Fruit fly (Drosophila melanogaster) whole organism, embryonic: ENCODE results near the gene CG42810.

Experiments used
- Adf1 ChIP-seq: fragments of 200-800 bp; sonication (Bioruptor generic); IDR thresholded peaks from 2 replicates; pipeline ENCODE4 v1.3.6; 2022; ENCODE audit warnings: missing biosample characterization, missing genetic modification characterization
- CG11247 ChIP-seq: fragments of 200-800 bp; sonication (Bioruptor generic); IDR thresholded peaks from 2 replicates; pipeline ENCODE4 v1.3.6; 2022; ENCODE audit warnings: missing biosample characterization, missing genetic modification characterization
- CG11504 ChIP-seq: fragments of 200-800 bp; sonication (Bioruptor generic); optimal IDR thresholded peaks from 3 replicates; lab custom pipeline; 2019; ENCODE audit warnings: missing biosample characterization, mild to moderate bottlenecking, missing genetic modification characterization, moderate library complexity
- CG12071 ChIP-seq: fragments of 200-800 bp; sonication (Bioruptor generic); optimal IDR thresholded peaks from 3 replicates; lab custom pipeline; 2018; ENCODE audit warnings: missing biosample characterization, mild to moderate bottlenecking, missing genetic modification characterization
- CG15514 ChIP-seq: fragments of 200-800 bp; sonication (Bioruptor generic); optimal IDR thresholded peaks from 3 replicates; lab custom pipeline; 2017; ENCODE audit warnings: missing biosample characterization, missing genetic modification characterization, mild to moderate bottlenecking, moderate library complexity, missing genetic modification reagents
- CG17361 ChIP-seq: fragments of 200-800 bp; sonication (Bioruptor generic); IDR thresholded peaks from 3 replicates; pipeline ENCODE4 v1.3.6; 2022; ENCODE audit warnings: missing biosample characterization, missing genetic modification characterization
- CG1832 ChIP-seq: fragments of 200-800 bp; sonication (Bioruptor generic); optimal IDR thresholded peaks from 2 replicates; lab custom pipeline; 2017; ENCODE audit warnings: missing biosample characterization, mild to moderate bottlenecking, missing genetic modification characterization, inconsistent platforms
- CG18599 ChIP-seq: fragments of 200-800 bp; sonication (Bioruptor generic); optimal IDR thresholded peaks from 3 replicates; lab custom pipeline; 2017; ENCODE audit warnings: missing biosample characterization, missing genetic modification characterization, mild to moderate bottlenecking, moderate library complexity, missing genetic modification reagents
- CG18619 ChIP-seq: fragments of 200-800 bp; sonication (Bioruptor generic); optimal IDR thresholded peaks from 3 replicates; lab custom pipeline; 2017; ENCODE audit warnings: missing biosample characterization, mild to moderate bottlenecking, missing genetic modification characterization
- CG4328 ChIP-seq: fragments of 200-800 bp; sonication (Bioruptor generic); optimal IDR thresholded peaks from 3 replicates; lab custom pipeline; 2017; ENCODE audit warnings: missing biosample characterization, missing genetic modification reagents, missing genetic modification characterization
- CG4404 ChIP-seq: fragments of 200-800 bp; sonication (Bioruptor generic); IDR thresholded peaks from 2 replicates; pipeline ENCODE4 v1.3.6; 2022; ENCODE audit warnings: missing biosample characterization, missing genetic modification characterization
- CG6689 ChIP-seq: fragments of 200-800 bp; sonication (Bioruptor generic); IDR thresholded peaks from 2 replicates; pipeline ENCODE4 v1.3.6; 2022; ENCODE audit warnings: missing biosample characterization, missing genetic modification characterization
- CG7357 ChIP-seq: fragments of 200-800 bp; sonication (Bioruptor generic); IDR thresholded peaks from 3 replicates; pipeline ENCODE4 v1.3.6; 2022; ENCODE audit warnings: missing biosample characterization, missing genetic modification characterization
- CG7745 ChIP-seq: fragments of 200-800 bp; sonication (Bioruptor generic); optimal IDR thresholded peaks from 2 replicates; lab custom pipeline; 2018; ENCODE audit warnings: missing biosample characterization, mild to moderate bottlenecking, missing genetic modification characterization, moderate library complexity
- CG8765 ChIP-seq: fragments of 200-800 bp; sonication (Bioruptor generic); IDR thresholded peaks from 2 replicates; pipeline ENCODE4 v1.3.6; 2022; ENCODE audit warnings: missing biosample characterization, missing genetic modification characterization
- CG9437 ChIP-seq: fragments of 200-800 bp; sonication (Bioruptor generic); optimal IDR thresholded peaks from 2 replicates; lab custom pipeline; 2018; ENCODE audit warnings: missing biosample characterization, mild to moderate bottlenecking, missing genetic modification characterization
- Chrac-16 ChIP-seq: fragments of 200-800 bp; sonication (Bioruptor generic); optimal IDR thresholded peaks from 3 replicates; lab custom pipeline; 2016; ENCODE audit warnings: missing biosample characterization, missing genetic modification characterization
- D ChIP-seq, 2 experiments: fragments of 200-800 bp in 1 of 2; fragments of >200 bp in 1 of 2; sonication (Bioruptor generic) in 1 of 2; optimal IDR thresholded peaks; 2 replicates in 1 of 2; 3 replicates in 1 of 2; lab custom pipeline; 2017; ENCODE audit warnings: mild to moderate bottlenecking in 1 of 2, missing biosample characterization in 1 of 2, missing genetic modification characterization in 1 of 2, missing genetic modification reagents in 1 of 2
- Dll ChIP-seq: fragments of 200-800 bp; sonication (Bioruptor generic); IDR thresholded peaks from 4 replicates; pipeline ENCODE4 v1.3.6; 2022; ENCODE audit warnings: missing biosample characterization, missing genetic modification characterization; ENCODE audit not compliant: partially characterized antibody
- GATAe ChIP-seq: fragments of 200-800 bp; sonication (Bioruptor generic); conservative IDR thresholded peaks from 2 replicates; pipeline ENCODE4 v1.3.6; 2022; ENCODE audit warnings: missing biosample characterization, missing genetic modification characterization
- HHEX ChIP-seq: fragments of 200-800 bp; sonication (Bioruptor generic); optimal IDR thresholded peaks from 3 replicates; lab custom pipeline; 2017; ENCODE audit warnings: missing biosample characterization, mild to moderate bottlenecking, missing genetic modification characterization, missing genetic modification reagents
- Hand ChIP-seq: fragments of 200-800 bp; sonication (Bioruptor generic); optimal IDR thresholded peaks from 2 replicates; lab custom pipeline; 2017; ENCODE audit warnings: mild to moderate bottlenecking, missing biosample characterization, missing genetic modification reagents, missing genetic modification characterization
- Lpt ChIP-seq: fragments of >200 bp; optimal IDR thresholded peaks from 2 replicates; lab custom pipeline; 2018; ENCODE audit warnings: missing biosample characterization, missing genetic modification characterization
- NC2α ChIP-seq: fragments of 200-800 bp; sonication (Bioruptor generic); optimal IDR thresholded peaks from 2 replicates; lab custom pipeline; 2016; ENCODE audit warnings: missing biosample characterization, missing genetic modification characterization
- Nf-YC ChIP-seq: fragments of 200-800 bp; optimal IDR thresholded peaks from 3 replicates; lab custom pipeline; 2019; ENCODE audit warnings: missing biosample characterization, mild to moderate bottlenecking, missing genetic modification characterization, moderate library complexity
- NfI ChIP-seq: fragments of 200-800 bp; sonication (Bioruptor generic); optimal IDR thresholded peaks from 3 replicates; lab custom pipeline; 2018; ENCODE audit warnings: missing biosample characterization, mild to moderate bottlenecking, missing genetic modification characterization, moderate library complexity
- Sox102F ChIP-seq: fragments of 200-800 bp; sonication (Bioruptor generic); optimal IDR thresholded peaks from 2 replicates; lab custom pipeline; 2018; ENCODE audit warnings: missing biosample characterization, mild to moderate bottlenecking, missing genetic modification characterization, moderate library complexity
- Ssrp ChIP-seq: fragments of 200-800 bp; sonication (Bioruptor generic); optimal IDR thresholded peaks from 2 replicates; lab custom pipeline; 2018; ENCODE audit warnings: missing biosample characterization, mild to moderate bottlenecking, missing genetic modification characterization, moderate library complexity
- ab ChIP-seq: fragments of 200-800 bp; sonication (Bioruptor generic); optimal IDR thresholded peaks from 2 replicates; lab custom pipeline; 2016; ENCODE audit warnings: missing biosample characterization, missing genetic modification characterization
- abd-A ChIP-seq: fragments of 200-800 bp; sonication (Bioruptor generic); optimal IDR thresholded peaks from 3 replicates; lab custom pipeline; 2019; ENCODE audit warnings: missing biosample characterization, mild to moderate bottlenecking, missing genetic modification characterization, moderate library complexity
- amos ChIP-seq: fragments of 200-800 bp; sonication (Bioruptor generic); IDR thresholded peaks from 2 replicates; pipeline ENCODE4 v1.3.6; 2022; ENCODE audit warnings: missing biosample characterization, missing genetic modification characterization; ENCODE audit not compliant: partially characterized antibody
- bigmax ChIP-seq: fragments of 200-800 bp; sonication (Bioruptor generic); optimal IDR thresholded peaks from 2 replicates; lab custom pipeline; 2018; ENCODE audit warnings: missing biosample characterization, mild to moderate bottlenecking, missing genetic modification characterization
- chinmo ChIP-seq: fragments of 200-800 bp; sonication (Bioruptor generic); IDR thresholded peaks from 4 replicates; pipeline ENCODE4 v1.3.6; 2022; ENCODE audit warnings: missing biosample characterization, missing genetic modification characterization; ENCODE audit not compliant: partially characterized antibody
- dmrt11E ChIP-seq: fragments of 200-800 bp; sonication (Bioruptor generic); optimal IDR thresholded peaks from 3 replicates; lab custom pipeline; 2018; ENCODE audit warnings: missing biosample characterization, mild to moderate bottlenecking, missing genetic modification characterization, moderate library complexity
- dmrt99B ChIP-seq: fragments of 200-800 bp; sonication (Bioruptor generic); optimal IDR thresholded peaks from 2 replicates; lab custom pipeline; 2018; ENCODE audit warnings: missing biosample characterization, mild to moderate bottlenecking, missing genetic modification characterization, moderate library complexity
- dpn ChIP-seq, 2 experiments: fragments of 200-800 bp; sonication (Bioruptor generic); optimal IDR thresholded peaks; 3 replicates each; lab custom pipeline; 2016; ENCODE audit warnings: missing biosample characterization in 2 of 2, missing genetic modification characterization in 2 of 2
- emc ChIP-seq: fragments of 200-800 bp; sonication (Bioruptor generic); optimal IDR thresholded peaks from 2 replicates; lab custom pipeline; 2016; ENCODE audit warnings: missing biosample characterization, missing genetic modification characterization
- hb ChIP-seq: fragments of 200-800 bp; sonication (Bioruptor generic); IDR thresholded peaks from 3 replicates; pipeline ENCODE4 v1.3.6; 2022; ENCODE audit warnings: missing biosample characterization, missing genetic modification characterization; ENCODE audit not compliant: partially characterized antibody
- ind ChIP-seq: fragments of 200-800 bp; sonication (Bioruptor generic); optimal IDR thresholded peaks from 3 replicates; lab custom pipeline; 2016; ENCODE audit warnings: missing biosample characterization, missing genetic modification characterization
- kay ChIP-seq: fragments of 200-800 bp; sonication (Bioruptor generic); optimal IDR thresholded peaks from 2 replicates; lab custom pipeline; 2016; ENCODE audit warnings: missing biosample characterization, missing genetic modification characterization
- klu ChIP-seq: fragments of 200-800 bp; sonication (Bioruptor generic); IDR thresholded peaks from 2 replicates; pipeline ENCODE4 v1.3.6; 2022; ENCODE audit warnings: missing biosample characterization, missing genetic modification characterization
- lbe ChIP-seq: fragments of 200-800 bp; sonication (Bioruptor generic); optimal IDR thresholded peaks from 2 replicates; lab custom pipeline; 2016; ENCODE audit warnings: missing biosample characterization, mild to moderate bottlenecking, missing genetic modification characterization
- pan ChIP-seq, 4 experiments: fragments of >200 bp in 3 of 4; fragments of 200-800 bp in 1 of 4; sonication (Bioruptor generic) in 1 of 4; optimal IDR thresholded peaks in 3 of 4; IDR thresholded peaks in 1 of 4; 2 replicates each; pipeline versions ENCODE4 v1.3.6 to Lab custom; 2017 to 2022; ENCODE audit warnings: missing biosample characterization in 2 of 4, missing genetic modification characterization in 2 of 4, mixed read lengths in 1 of 4
- pnt ChIP-seq: fragments of 200-800 bp; sonication (Bioruptor generic); optimal IDR thresholded peaks from 3 replicates; lab custom pipeline; 2016; ENCODE audit warnings: missing biosample characterization, missing genetic modification characterization
- ro ChIP-seq: fragments of 200-800 bp; sonication (Bioruptor generic); IDR thresholded peaks from 2 replicates; pipeline ENCODE4 v1.3.6; 2022; ENCODE audit warnings: missing biosample characterization, missing genetic modification characterization
- schlank ChIP-seq: fragments of 200-800 bp; sonication (Bioruptor generic); optimal IDR thresholded peaks from 2 replicates; lab custom pipeline; 2018; ENCODE audit warnings: missing biosample characterization, mild to moderate bottlenecking, missing genetic modification characterization
- stwl ChIP-seq: fragments of 200-800 bp; sonication (Bioruptor generic); optimal IDR thresholded peaks from 3 replicates; lab custom pipeline; 2018; ENCODE audit warnings: missing biosample characterization, mild to moderate bottlenecking, missing genetic modification characterization, moderate library complexity
- tll ChIP-seq, 2 experiments: fragments of 200-800 bp in 1 of 2; fragments of >200 bp in 1 of 2; sonication (Bioruptor generic) in 1 of 2; optimal IDR thresholded peaks; 2 replicates each; lab custom pipeline; 2017 to 2019; ENCODE audit warnings: missing biosample characterization in 2 of 2, missing genetic modification characterization in 2 of 2, mild to moderate bottlenecking in 1 of 2, moderate library complexity in 1 of 2

The CG42810 gene

DNA sequence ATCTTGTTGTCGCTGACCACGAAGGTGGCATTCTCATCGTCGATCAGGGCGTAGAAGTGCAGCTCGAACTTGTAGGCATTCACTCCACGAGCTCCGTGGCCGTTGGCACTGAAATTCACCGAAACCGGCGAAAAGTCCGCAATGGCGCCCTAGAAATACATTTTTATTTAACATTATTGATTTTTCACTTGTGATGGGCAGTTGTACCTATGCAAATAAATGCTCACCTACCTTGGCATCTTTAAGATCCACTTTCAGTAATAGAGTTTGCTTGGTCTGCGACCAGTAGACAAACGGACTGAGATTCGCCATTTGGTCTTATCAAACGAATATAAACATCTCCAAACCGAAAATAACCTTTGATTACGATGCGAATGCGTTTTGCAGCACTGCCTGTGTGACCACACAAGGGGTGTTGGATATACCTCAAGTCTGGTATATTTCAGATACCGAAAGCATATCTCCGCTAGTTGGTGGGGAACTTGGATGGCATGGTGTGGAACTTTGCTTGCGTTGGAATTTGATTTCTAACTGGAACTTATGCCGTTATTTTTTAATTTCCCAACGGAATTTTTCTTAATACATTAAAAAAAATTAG, 14.1 kb upstream of the CG42810 start, which contains the start of gene Hacd2 (continued):
- TF ChIP-seq pan (optimal IDR thresholded peaks at IDR 0.05; lab: Kevin White, UChicago) (no peak), pan (GFP tag; optimal IDR thresholded peaks at IDR 0.05 in 1 of 2, IDR thresholded peaks at IDR 0.05 in 1 of 2) (peak in 1 of 2 experiments; percentile 12), CG7357 (GFP tag; lab: Robert Waterston, UW) (no peak), GATAe (peak; percentile 41), CG1832 (no peak), chinmo (GFP tag; lab: Robert Waterston, UW) (peak; percentile 52; the same call in 1 of the 4 replicates), CG4404 (GFP tag; lab: Robert Waterston, UW) (no peak), tll (GFP tag; optimal IDR thresholded peaks at IDR 0.05; lab: Kevin White, UChicago) (no peak), CG9437 (peak; percentile 34), CG18619 (GFP tag; lab: Kevin White, UChicago) (no peak), emc (GFP tag; lab: Kevin White, UChicago) (no peak), stwl (tag; lab: Kevin White, UChicago) (peak; percentile 99), CG11504 (tag; lab: Kevin White, UChicago) (no peak), lbe (GFP tag; lab: Kevin White, UChicago) (no peak), Ssrp (tag; lab: Kevin White, UChicago) (no peak), abd-A (no peak), Adf1 (GFP tag; lab: Robert Waterston, UW) (no peak), CG7745 (tag; lab: Kevin White, UChicago) (no peak), ab (no peak), CG8765 (no peak), hb (no peak), CG12071 (GFP tag; lab: Kevin White, UChicago) (no peak), Lpt (GFP tag; lab: Kevin White, UChicago) (no peak), CG18599 (GFP tag; lab: Kevin White, UChicago) (no peak), dmrt11E (tag; lab: Kevin White, UChicago) (no peak), HHEX (no peak), schlank (tag; lab: Kevin White, UChicago) (no peak), amos (GFP tag; lab: Robert Waterston, UW) (peak; percentile 53), pnt (GFP tag; lab: Kevin White, UChicago) (no peak), bigmax (GFP tag; lab: Kevin White, UChicago) (peak; percentile 71), CG17361 (GFP tag; lab: Robert Waterston, UW) (no peak), Dll (GFP tag; lab: Robert Waterston, UW) (no peak), NC2α (GFP tag; lab: Kevin White, UChicago) (no peak), CG15514 (GFP tag; lab: Kevin White, UChicago) (peak; percentile 87), dpn (GFP tag; optimal IDR thresholded peaks at IDR 0.05; lab: Kevin White, UChicago) (peak; percentile 6 to 32), CG11247 (GFP tag; lab: Robert Waterston, UW) (no peak), klu (GFP tag; lab: Robert Waterston, UW) (no peak), Nf-YC (tag; lab: Kevin White, UChicago) (no peak), CG4328 (GFP tag; lab: Kevin White, UChicago) (no peak), CG6689 (GFP tag; lab: Robert Waterston, UW) (no peak), Sox102F (GFP tag; lab: Kevin White, UChicago) (no peak), NfI (peak; percentile 19), D (optimal IDR thresholded peaks at IDR 0.05; lab: Kevin White, UChicago) (no peak), D (GFP tag; optimal IDR thresholded peaks at IDR 0.05; lab: Kevin White, UChicago) (no peak), Hand (GFP tag; lab: Kevin White, UChicago) (no peak), Chrac-16 (GFP tag; lab: Kevin White, UChicago) (no peak), kay (GFP tag; lab: Kevin White, UChicago) (no peak), ro (no peak), dmrt99B (tag; lab: Kevin White, UChicago) (no peak), ind (GFP tag; lab: Kevin White, UChicago) (peak; percentile 3)
